Worm (Caenorhabditis elegans) whole organism, young adult: ENCODE results near the gene nep-17.

ENCODE experiments used
- D2030.7 ChIP-seq: fragments of 200-800 bp; sonication (Bioruptor generic); IDR thresholded peaks from 2 replicates; pipeline ENCODE4 v1.3.6; 2022; ENCODE audit warnings: missing genetic modification reagents, missing genetic modification characterization, missing compliant biosample characterization
- F55B11.4 ChIP-seq: sonication (generic microtip); optimal IDR thresholded peaks from 2 replicates; lab custom pipeline; 2016; ENCODE audit warnings: missing compliant biosample characterization, missing genetic modification characterization, borderline replicate concordance; ENCODE audit not compliant: insufficient read depth
- F57A8.1 ChIP-seq: fragments of 200-800 bp; sonication (Bioruptor generic); optimal IDR thresholded peaks from 2 replicates; lab custom pipeline; 2018; ENCODE audit warnings: mild to moderate bottlenecking, missing genetic modification characterization, moderate library complexity, missing compliant biosample characterization
- hmg-20 ChIP-seq: fragments of 200-800 bp; sonication (Bioruptor generic); IDR thresholded peaks from 2 replicates; pipeline ENCODE4 v1.3.6; 2022; ENCODE audit warnings: missing genetic modification reagents, missing genetic modification characterization, missing compliant biosample characterization
- nfya-1 ChIP-seq: sonication (generic microtip); optimal IDR thresholded peaks from 2 replicates; lab custom pipeline; 2017; ENCODE audit warnings: antibody characterized with exemption, missing compliant biosample characterization, missing genetic modification characterization, borderline replicate concordance; ENCODE audit not compliant: insufficient read depth
- nhr-90 ChIP-seq: sonication (generic microtip); optimal IDR thresholded peaks from 2 replicates; lab custom pipeline; 2016; ENCODE audit warnings: missing genotype, mild to moderate bottlenecking, missing genetic modification characterization, missing compliant biosample characterization
- repo-1 ChIP-seq: sonication (generic microtip); optimal IDR thresholded peaks from 2 replicates; lab custom pipeline; 2017; ENCODE audit warnings: mild to moderate bottlenecking, missing genetic modification characterization, missing compliant biosample characterization
- snpc-4 ChIP-seq, 5 experiments: fragments of 150-350 bp in 1 of 5; sonication (generic microtip) in 4 of 5; optimal IDR thresholded peaks; 2 replicates each; lab custom pipeline; 2014 to 2018; ENCODE audit warnings: missing genetic modification characterization in 5 of 5, missing biosample characterization in 3 of 5, antibody characterized with exemption in 2 of 5, mild to moderate bottlenecking in 2 of 5, missing compliant biosample characterization in 2 of 5, missing genotype in 2 of 5, moderate library complexity in 2 of 5, missing genetic modification reagents in 1 of 5
- unc-62 ChIP-seq: fragments of 150-350 bp; optimal IDR thresholded peaks from 2 replicates; lab custom pipeline; 2014; ENCODE audit warnings: missing biosample characterization, missing genetic modification reagents, missing genetic modification characterization
- ztf-26 ChIP-seq: sonication (generic microtip); optimal IDR thresholded peaks from 2 replicates; lab custom pipeline; 2017; ENCODE audit warnings: missing genetic modification characterization, missing compliant biosample characterization

DNA sequence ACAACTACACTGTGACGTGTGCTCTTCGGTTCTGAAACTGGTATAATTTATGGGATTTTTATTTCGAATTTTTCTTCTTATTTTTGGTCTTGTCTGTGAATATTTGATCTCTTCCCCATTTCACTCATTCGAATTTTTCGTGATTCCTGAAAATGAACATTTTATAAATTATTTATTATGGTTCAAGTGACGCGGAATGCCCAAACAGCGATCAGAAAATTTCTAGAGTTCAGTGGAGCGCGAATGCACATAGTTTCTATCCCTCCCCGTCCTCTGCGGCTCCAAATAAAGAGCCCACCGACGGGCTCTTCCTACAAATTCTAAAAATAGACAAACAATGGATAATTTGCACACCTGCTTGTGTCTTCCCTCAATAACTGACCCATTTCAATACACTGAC lies 4.0 kb upstream of the nep-17 start, which contains the start of gene F54F11.1:
- no peak for TF ChIP-seq D2030.7 (GFP tag; lab: Robert Waterston, UW)
- no peak for TF ChIP-seq ztf-26 (tag; lab: Kevin White, UChicago)
- no peak for TF ChIP-seq unc-62 (GFP tag; lab: Kevin White, UChicago)
- no peak for TF ChIP-seq snpc-4 (GFP tag; optimal IDR thresholded peaks at IDR 0.05; lab: Kevin White, UChicago)
- no peak for TF ChIP-seq snpc-4 (tag; optimal IDR thresholded peaks at IDR 0.05; lab: Kevin White, UChicago)
- TF ChIP-seq repo-1 (tag; lab: Kevin White, UChicago): no peak
- TF ChIP-seq hmg-20 (GFP tag; lab: Robert Waterston, UW): no peak
- TF ChIP-seq F55B11.4 (tag; lab: Kevin White, UChicago): no peak
- no peak for TF ChIP-seq nhr-90 (tag; lab: Kevin White, UChicago)
- TF ChIP-seq F57A8.1 (GFP tag; lab: Kevin White, UChicago): no peak
- TF ChIP-seq nfya-1 (tag; lab: Kevin White, UChicago): no peak
